Fruit fly (Drosophila melanogaster) Kc167 (cell line): Measurements from ENCODE around the gene Tep3.
"Not testable (repeated sequence)": the region's sequence is repeated elsewhere in the genome, so short reads cannot be mapped to it uniquely, and the experiment has no call there.

Source experiments
- Myc ChIP-seq: fragments of >200 bp; optimal IDR thresholded peaks from 2 replicates; lab custom pipeline; 2017; ENCODE audit warnings: missing external identifiers
- Sin3A ChIP-seq: fragments of >200 bp; optimal IDR thresholded peaks from 2 replicates; lab custom pipeline; 2018; ENCODE audit warnings: missing external identifiers
- h ChIP-seq: fragments of >200 bp; optimal IDR thresholded peaks from 3 replicates; lab custom pipeline; 2018; ENCODE audit warnings: missing external identifiers
- insv ChIP-seq: fragments of >200 bp; optimal IDR thresholded peaks from 3 replicates; lab custom pipeline; 2018; ENCODE audit warnings: missing external identifiers
- psq ChIP-seq: fragments of >200 bp; optimal IDR thresholded peaks from 2 replicates; lab custom pipeline; 2017; ENCODE audit warnings: missing external identifiers
- ttk ChIP-seq: sonication (Bioruptor generic); optimal IDR thresholded peaks from 2 replicates; lab custom pipeline; 2017; ENCODE audit warnings: missing external identifiers

Tep3 gene

DNA sequence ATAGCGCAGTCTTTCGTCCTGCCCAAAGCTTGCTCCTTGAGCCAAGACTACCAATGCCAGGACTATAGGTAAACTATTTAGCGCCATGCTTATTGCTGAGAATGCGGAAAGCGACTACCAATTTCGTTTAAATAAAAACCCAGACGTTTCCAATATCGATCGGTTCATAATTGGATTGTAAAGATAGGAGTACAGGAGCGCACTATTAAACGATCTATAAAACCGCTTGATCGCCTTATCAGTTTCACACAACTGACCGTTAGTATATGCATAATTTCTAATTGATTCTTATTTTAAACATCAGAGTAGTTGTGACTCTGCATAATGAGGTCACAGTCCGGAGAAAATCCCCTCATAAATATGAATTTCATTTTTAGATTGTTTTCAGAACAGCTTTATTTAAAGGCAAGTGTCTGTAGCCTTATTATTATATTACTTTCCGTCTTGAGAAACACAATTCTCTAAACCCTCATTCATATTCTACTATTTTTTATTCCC is 10.0 kb upstream of the Tep3 start, which contains the start of the genes CG7025 and CG43235:
Gene CG7025, minus strand, starts transcription at position 101 of the 498 bp plus-strand sequence.
Gene CG43235, plus strand, starts transcription at position 448 of the 498 bp plus-strand sequence.
- TF ChIP-seq h (lab: Kevin White, UChicago) (no peak), ttk (lab: Kevin White, UChicago) (no peak), insv (no peak), Myc (lab: Kevin White, UChicago) (no peak), psq (lab: Kevin White, UChicago) (no peak), Sin3A (no peak)

- no peak for TF ChIP-seq insv
- TF ChIP-seq Sin3A, result no peak
Observed at dm6 chr2L:7701417-7701816, 1.2 kb upstream of the Tep3 start, which contains the start of gene Tep2. Tep2 (minus strand) TSS chr2L:7701601.

- TF ChIP-seq Sin3A, result no peak
- no peak for TF ChIP-seq insv
- no peak for TF ChIP-seq h (lab: Kevin White, UChicago)
- TF ChIP-seq ttk (lab: Kevin White, UChicago), result no peak
Observed at dm6 chr2L:7703534-7703933, 929 bp downstream of the Tep3 start.

DNA sequence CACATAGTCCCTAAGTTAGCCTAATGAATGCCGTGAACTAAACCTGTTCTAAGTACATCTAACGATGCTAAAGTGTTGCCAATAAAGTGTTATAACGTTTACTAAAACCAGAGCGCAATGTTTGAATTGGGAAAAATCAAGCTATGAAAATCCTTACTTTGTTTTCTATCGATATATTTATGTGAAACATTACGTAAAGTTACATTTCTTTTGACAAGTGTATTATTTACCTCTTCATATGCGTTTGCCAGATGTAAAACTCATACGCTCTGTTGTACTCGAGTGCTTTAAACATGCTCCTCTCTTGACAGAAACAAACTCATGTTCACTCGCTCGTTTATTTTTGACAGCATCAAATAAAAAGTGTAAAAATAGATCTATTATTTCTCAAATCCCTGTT is 8.0 kb downstream of the Tep3 start, which contains the start of gene Ntl:
Gene Ntl, plus strand, starts transcription at position 301 of the 400 bp plus-strand sequence.
- TF ChIP-seq insv, result no peak
- no peak for TF ChIP-seq Sin3A
- no peak for TF ChIP-seq Myc (lab: Kevin White, UChicago)
- TF ChIP-seq h (lab: Kevin White, UChicago), result no peak
- no peak for TF ChIP-seq psq (lab: Kevin White, UChicago)
- TF ChIP-seq ttk (lab: Kevin White, UChicago), result no peak

- no peak for TF ChIP-seq Sin3A
- no peak for TF ChIP-seq insv
- no peak for TF ChIP-seq h (lab: Kevin White, UChicago)
- no peak for TF ChIP-seq Myc (lab: Kevin White, UChicago)
- TF ChIP-seq psq (lab: Kevin White, UChicago), result no peak
- no peak for TF ChIP-seq ttk (lab: Kevin White, UChicago)
Observed at dm6 chr2L:7711034-7711685, 8.6 kb downstream of the Tep3 start.

dm6 chr2L:7716545-7716944 is 13.9 kb downstream of the Tep3 start, which contains the start of gene CG33296:
CG33296 (minus strand) TSS chr2L:7716645.
- TF ChIP-seq Sin3A (no peak), ttk (lab: Kevin White, UChicago) (no peak), h (lab: Kevin White, UChicago) (no peak), insv (no peak), Myc (lab: Kevin White, UChicago) (no peak), psq (lab: Kevin White, UChicago) (no peak)

DNA sequence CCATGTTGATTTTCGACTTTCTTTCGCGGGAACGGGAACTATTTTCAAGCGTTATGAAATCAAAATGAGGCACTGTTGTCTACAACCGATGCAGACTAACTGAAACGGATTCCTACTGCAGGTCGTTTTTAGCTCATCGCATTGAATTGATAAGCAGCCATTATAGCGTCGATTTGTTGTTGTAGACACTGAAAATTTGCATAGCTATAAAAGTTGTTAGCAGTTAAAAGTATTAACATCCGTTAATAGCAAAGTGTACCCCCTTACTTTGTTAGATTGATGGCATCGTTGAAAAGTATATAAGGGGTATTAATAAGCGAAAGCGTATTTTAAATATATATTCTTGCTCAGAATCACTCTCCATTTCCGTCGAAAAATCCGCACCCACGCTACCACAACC is 16.8 kb downstream of the Tep3 start, which contains the start of gene CG13793:
Gene CG13793, minus strand, starts transcription at position 101 of the 400 bp plus-strand sequence.
- TF ChIP-seq h (lab: Kevin White, UChicago) (no peak), Myc (lab: Kevin White, UChicago) (no peak), psq (lab: Kevin White, UChicago) (no peak), Sin3A (no peak), insv (no peak), ttk (lab: Kevin White, UChicago) (no peak)

- TF ChIP-seq insv (no peak), Sin3A (no peak), ttk (lab: Kevin White, UChicago) (no peak), Myc (lab: Kevin White, UChicago) (no peak), h (lab: Kevin White, UChicago) (no peak), psq (lab: Kevin White, UChicago) (no peak)
Observed at dm6 chr2L:7722102-7722501, 19.5 kb downstream of the Tep3 start.

DNA sequence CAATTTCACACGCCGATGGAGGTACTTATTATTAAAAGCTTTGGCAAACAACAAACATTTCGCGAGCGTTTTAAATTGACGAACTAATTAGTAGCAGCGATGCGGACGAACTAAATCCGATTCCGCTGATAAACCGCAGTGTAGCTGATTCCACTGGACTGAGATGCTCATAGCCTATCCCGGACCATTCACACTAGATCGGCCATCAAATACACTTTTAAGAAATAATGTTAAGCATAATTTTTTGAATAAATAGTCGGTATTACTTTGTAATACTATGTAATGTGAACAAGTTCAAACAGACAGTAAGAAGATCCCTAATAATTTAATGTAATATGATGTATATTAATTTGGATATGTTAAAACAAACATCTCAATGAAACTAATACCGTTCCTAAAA is 20.1 kb downstream of the Tep3 start, which contains the start of gene CG13794:
Gene CG13794, minus strand, starts transcription at position 101 of the 400 bp plus-strand sequence.
- TF ChIP-seq Sin3A (no peak), ttk (lab: Kevin White, UChicago) (no peak), psq (lab: Kevin White, UChicago) (no peak), Myc (lab: Kevin White, UChicago) (no peak), insv (no peak), h (lab: Kevin White, UChicago) (no peak)

- TF ChIP-seq ttk (lab: Kevin White, UChicago) (no peak), h (lab: Kevin White, UChicago) (no peak), psq (lab: Kevin White, UChicago) (no peak)
Observed at dm6 chr2L:7726268-7726997, 23.8 kb downstream of the Tep3 start, which contains the start of gene CG13795. CG13795 (minus strand) TSS chr2L:7726298.

DNA sequence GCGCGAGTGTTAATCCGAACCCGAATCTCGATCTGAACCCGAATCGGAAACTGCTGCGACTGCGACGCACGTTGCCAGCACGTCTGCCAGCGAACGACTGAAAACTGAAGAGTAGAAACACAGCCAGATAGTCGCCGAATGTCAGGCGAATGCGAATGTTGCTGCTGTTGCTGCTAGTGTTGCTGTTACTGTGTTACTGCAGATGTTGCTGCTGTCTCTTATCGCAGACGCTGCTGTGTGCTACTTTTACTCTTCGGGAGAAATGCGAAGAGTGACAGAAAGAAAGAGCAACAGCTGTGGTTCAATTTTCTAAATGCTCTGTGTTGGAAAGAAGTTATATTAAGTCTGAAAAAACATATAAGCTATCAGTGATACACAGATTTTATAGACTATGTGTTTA is 30.0 kb downstream of the Tep3 start, which contains the start of gene CG13796:
Gene CG13796, minus strand, starts transcription at position 101 of the 400 bp plus-strand sequence.
- TF ChIP-seq psq (lab: Kevin White, UChicago); ttk (lab: Kevin White, UChicago); Sin3A: not testable (repeated sequence)

dm6 chr2L:7738709-7739108 is 36.1 kb downstream of the Tep3 start, which contains the start of gene CG31904:
CG31904 (minus strand) TSS chr2L:7738809.
- TF ChIP-seq psq (lab: Kevin White, UChicago); ttk (lab: Kevin White, UChicago); insv: not testable (repeated sequence)
